Fruit fly (Drosophila melanogaster) whole organism, adult: ENCODE measurements around the gene lin-28.

Experiments used
- CG12768 ChIP-seq: fragments of 200-800 bp; sonication (Bioruptor generic); optimal IDR thresholded peaks from 2 replicates; lab custom pipeline; 2017; ENCODE audit warnings: missing biosample characterization, missing genetic modification characterization, mild to moderate bottlenecking, moderate library complexity, missing genetic modification reagents
- CG14711 ChIP-seq: fragments of 200-800 bp; sonication (Bioruptor generic); optimal IDR thresholded peaks from 2 replicates; lab custom pipeline; 2018; ENCODE audit warnings: missing biosample characterization, mild to moderate bottlenecking, missing genetic modification characterization, moderate library complexity
- CG1620 ChIP-seq: fragments of 200-800 bp; sonication (Bioruptor generic); optimal IDR thresholded peaks from 2 replicates; lab custom pipeline; 2016; ENCODE audit warnings: missing biosample characterization, missing genetic modification characterization
- Clk ChIP-seq: fragments of 200-800 bp; sonication (Bioruptor generic); optimal IDR thresholded peaks from 2 replicates; lab custom pipeline; 2017; ENCODE audit warnings: missing biosample characterization, missing genetic modification characterization
- ovo ChIP-seq: fragments of 200-800 bp; sonication (Bioruptor generic); optimal IDR thresholded peaks from 2 replicates; lab custom pipeline; 2016; ENCODE audit warnings: missing biosample characterization, missing genetic modification characterization

DNA sequence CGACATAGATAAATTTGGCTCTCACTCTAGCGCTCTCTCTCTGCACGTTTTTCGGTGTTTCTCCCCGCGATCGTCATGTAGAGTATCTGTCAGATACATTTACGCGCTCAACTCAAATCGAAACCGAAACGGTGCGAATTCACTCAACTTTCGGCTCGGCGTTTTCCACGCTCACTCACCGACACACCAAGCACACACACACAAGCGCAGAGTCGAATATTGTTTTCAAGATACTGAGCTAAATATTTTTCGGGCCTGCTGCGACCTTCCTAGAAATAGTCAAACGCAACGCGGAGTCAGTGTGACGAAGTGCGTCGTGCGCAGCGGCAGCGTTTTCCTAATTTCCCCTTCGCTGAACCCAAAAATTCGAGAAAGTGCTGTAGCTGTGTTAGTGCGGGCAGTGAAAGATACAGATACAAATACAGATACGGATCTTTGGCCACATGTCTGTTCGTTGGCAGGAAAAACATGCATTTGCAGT lies at the start of gene lin-28:
- no peak for TF ChIP-seq ovo (GFP tag; lab: Kevin White, UChicago)
- no peak for TF ChIP-seq CG14711
- no peak for TF ChIP-seq CG1620 (GFP tag; lab: Kevin White, UChicago)
- no peak for TF ChIP-seq Clk (GFP tag; lab: Kevin White, UChicago)
- no peak for TF ChIP-seq CG12768 (GFP tag; lab: Kevin White, UChicago)
